Worm (Caenorhabditis elegans) whole organism, young adult: Measurements from ENCODE around the gene R04D3.2.

Source experiments
- B0261.1 ChIP-seq: sonication (generic microtip); optimal IDR thresholded peaks from 2 replicates; lab custom pipeline; 2016; ENCODE audit warnings: mild to moderate bottlenecking, missing genetic modification characterization, moderate library complexity, missing compliant biosample characterization
- C17E4.6 ChIP-seq: fragments of 200-800 bp; sonication (Bioruptor generic); IDR thresholded peaks from 2 replicates; pipeline ENCODE4 v1.3.6; 2022; ENCODE audit warnings: missing genetic modification reagents, missing genetic modification characterization, missing compliant biosample characterization
- D2030.7 ChIP-seq: fragments of 200-800 bp; sonication (Bioruptor generic); IDR thresholded peaks from 2 replicates; pipeline ENCODE4 v1.3.6; 2022; ENCODE audit warnings: missing genetic modification reagents, missing genetic modification characterization, missing compliant biosample characterization
- F23B12.7 ChIP-seq: sonication (generic microtip); optimal IDR thresholded peaks from 2 replicates; lab custom pipeline; 2017; ENCODE audit warnings: missing genetic modification characterization, mild to moderate bottlenecking, missing compliant biosample characterization, antibody characterized with exemption, moderate library complexity; ENCODE audit not compliant: insufficient read depth
- F39B2.1 ChIP-seq: fragments of 200-800 bp; sonication (Bioruptor generic); IDR thresholded peaks from 2 replicates; pipeline ENCODE4 v1.3.6; 2022; ENCODE audit warnings: missing genetic modification reagents, missing genetic modification characterization, missing compliant biosample characterization
- F49E8.2 ChIP-seq: sonication (generic microtip); optimal IDR thresholded peaks from 3 replicates; lab custom pipeline; 2017; ENCODE audit warnings: missing genetic modification characterization, mild to moderate bottlenecking, missing compliant biosample characterization, antibody characterized with exemption, moderate library complexity; ENCODE audit not compliant: insufficient read depth
- F55B11.4 ChIP-seq: sonication (generic microtip); optimal IDR thresholded peaks from 2 replicates; lab custom pipeline; 2016; ENCODE audit warnings: missing compliant biosample characterization, missing genetic modification characterization, borderline replicate concordance; ENCODE audit not compliant: insufficient read depth
- T07F8.4 ChIP-seq: sonication (generic microtip); optimal IDR thresholded peaks from 2 replicates; lab custom pipeline; 2016; ENCODE audit warnings: mild to moderate bottlenecking, missing genetic modification characterization, moderate library complexity, missing compliant biosample characterization
- Y53F4B.3 ChIP-seq: fragments of 200-800 bp; sonication (Bioruptor generic); IDR thresholded peaks from 2 replicates; pipeline ENCODE4 v1.3.6; 2022; ENCODE audit warnings: missing genetic modification reagents, missing genetic modification characterization, missing compliant biosample characterization
- Y95B8A.8 ChIP-seq: fragments of 200-800 bp; sonication (Bioruptor generic); IDR thresholded peaks from 2 replicates; pipeline ENCODE4 v1.3.6; 2022; ENCODE audit warnings: missing genetic modification reagents, missing genetic modification characterization, missing compliant biosample characterization
- ZK185.1 ChIP-seq: sonication (generic microtip); optimal IDR thresholded peaks from 2 replicates; lab custom pipeline; 2016; ENCODE audit warnings: mild to moderate bottlenecking, missing genetic modification characterization, missing compliant biosample characterization; ENCODE audit not compliant: poor library complexity, severe bottlenecking
- athp-1 ChIP-seq: sonication (generic microtip); optimal IDR thresholded peaks from 2 replicates; lab custom pipeline; 2017; ENCODE audit warnings: mild to moderate bottlenecking, missing genetic modification characterization, missing compliant biosample characterization
- attf-3 ChIP-seq: fragments of 200-800 bp; sonication (Bioruptor generic); conservative IDR thresholded peaks from 2 replicates; pipeline ENCODE4 v1.3.6; 2022; ENCODE audit warnings: missing genetic modification reagents, missing genetic modification characterization, missing compliant biosample characterization
- attf-6 ChIP-seq: fragments of 200-800 bp; sonication (Bioruptor generic); IDR thresholded peaks from 2 replicates; pipeline ENCODE4 v1.3.6; 2022; ENCODE audit warnings: missing genetic modification reagents, missing genetic modification characterization, missing compliant biosample characterization
- bed-2 ChIP-seq: fragments of 200-800 bp; sonication (Bioruptor generic); IDR thresholded peaks from 2 replicates; pipeline ENCODE4 v1.3.6; 2022; ENCODE audit warnings: missing genetic modification reagents, missing genetic modification characterization, missing compliant biosample characterization
- ccch-3 ChIP-seq: fragments of 200-800 bp; sonication (Bioruptor generic); optimal IDR thresholded peaks from 2 replicates; lab custom pipeline; 2018; ENCODE audit warnings: mild to moderate bottlenecking, missing genetic modification characterization, missing compliant biosample characterization
- cebp-1 ChIP-seq, 2 experiments: fragments of 200-800 bp in 1 of 2; sonication (Bioruptor generic) in 1 of 2; sonication (generic microtip) in 1 of 2; IDR thresholded peaks in 1 of 2; optimal IDR thresholded peaks in 1 of 2; 2 replicates each; pipeline versions ENCODE4 v1.3.6 to Lab custom; 2017 to 2022; ENCODE audit warnings: missing compliant biosample characterization in 2 of 2, missing genetic modification characterization in 2 of 2, mild to moderate bottlenecking in 1 of 2, missing genetic modification reagents in 1 of 2, moderate library complexity in 1 of 2
- cebp-2 ChIP-seq: fragments of 200-800 bp; sonication (Bioruptor generic); IDR thresholded peaks from 2 replicates; pipeline ENCODE4 v1.3.6; 2022; ENCODE audit warnings: missing genetic modification characterization, missing compliant biosample characterization
- ceh-27 ChIP-seq: fragments of 200-800 bp; sonication (Bioruptor generic); optimal IDR thresholded peaks from 2 replicates; lab custom pipeline; 2018; ENCODE audit warnings: mild to moderate bottlenecking, missing genetic modification characterization, moderate library complexity, missing compliant biosample characterization
- ceh-40 ChIP-seq: fragments of 200-800 bp; sonication (Bioruptor generic); IDR thresholded peaks from 2 replicates; pipeline ENCODE4 v1.3.6; 2022; ENCODE audit warnings: missing genetic modification characterization, missing compliant biosample characterization
- dox-1 ChIP-seq: fragments of 200-800 bp; sonication (Bioruptor generic); IDR thresholded peaks from 2 replicates; pipeline ENCODE4 v1.3.6; 2022; ENCODE audit warnings: missing genetic modification reagents, missing genetic modification characterization, missing compliant biosample characterization
- egl-18 ChIP-seq: fragments of 200-800 bp; sonication (Bioruptor generic); IDR thresholded peaks from 2 replicates; pipeline ENCODE4 v1.3.6; 2022; ENCODE audit warnings: missing genetic modification reagents, missing genetic modification characterization, missing compliant biosample characterization
- egrh-3 ChIP-seq: fragments of 200-800 bp; sonication (Bioruptor generic); IDR thresholded peaks from 2 replicates; pipeline ENCODE4 v1.3.6; 2022; ENCODE audit warnings: missing genetic modification reagents, missing genetic modification characterization, missing compliant biosample characterization
- fkh-3 ChIP-seq: sonication (generic microtip); optimal IDR thresholded peaks from 2 replicates; lab custom pipeline; 2016; ENCODE audit warnings: mild to moderate bottlenecking, missing genetic modification characterization, missing compliant biosample characterization
- gei-17 ChIP-seq: fragments of 200-800 bp; sonication (Bioruptor generic); optimal IDR thresholded peaks from 2 replicates; lab custom pipeline; 2018; ENCODE audit warnings: mild to moderate bottlenecking, missing genetic modification characterization, missing compliant biosample characterization
- hlh-26 ChIP-seq: fragments of 200-800 bp; sonication (Bioruptor generic); conservative IDR thresholded peaks from 2 replicates; pipeline ENCODE4 v1.3.6; 2022; ENCODE audit warnings: missing genetic modification reagents, missing genetic modification characterization, missing compliant biosample characterization
- hmg-1.2 ChIP-seq: fragments of 200-800 bp; sonication (Bioruptor generic); IDR thresholded peaks from 2 replicates; pipeline ENCODE4 v1.3.6; 2022; ENCODE audit warnings: missing genetic modification reagents, missing genetic modification characterization, missing compliant biosample characterization
- hrde-1 ChIP-seq: sonication (generic microtip); optimal IDR thresholded peaks from 2 replicates; lab custom pipeline; 2016; ENCODE audit warnings: missing genetic modification characterization, mild to moderate bottlenecking, missing compliant biosample characterization, moderate library complexity, missing genotype, missing genetic modification reagents, borderline replicate concordance
- let-526 ChIP-seq: fragments of 200-800 bp; sonication (Bioruptor generic); IDR thresholded peaks from 2 replicates; pipeline ENCODE4 v1.3.6; 2022; ENCODE audit warnings: missing genetic modification reagents, missing genetic modification characterization, missing compliant biosample characterization
- let-607 ChIP-seq, 2 experiments: fragments of 200-800 bp in 1 of 2; sonication (Bioruptor generic) in 1 of 2; sonication (generic microtip) in 1 of 2; optimal IDR thresholded peaks; 2 replicates each; lab custom pipeline; 2016 to 2018; ENCODE audit warnings: mild to moderate bottlenecking in 2 of 2, missing compliant biosample characterization in 2 of 2, missing genetic modification characterization in 2 of 2, moderate library complexity in 2 of 2, missing genotype in 1 of 2
- madf-3 ChIP-seq: fragments of 200-800 bp; sonication (Bioruptor generic); IDR thresholded peaks from 2 replicates; pipeline ENCODE4 v1.3.6; 2022; ENCODE audit warnings: missing genetic modification reagents, missing genetic modification characterization, missing compliant biosample characterization
- mxl-1 ChIP-seq: sonication (generic microtip); optimal IDR thresholded peaks from 2 replicates; lab custom pipeline; 2016; ENCODE audit warnings: missing genetic modification characterization, missing compliant biosample characterization
- nhr-120 ChIP-seq: fragments of 200-800 bp; sonication (Bioruptor generic); IDR thresholded peaks from 2 replicates; pipeline ENCODE4 v1.3.6; 2022; ENCODE audit warnings: missing genetic modification characterization, missing compliant biosample characterization
- nhr-179 ChIP-seq: sonication (generic microtip); optimal IDR thresholded peaks from 2 replicates; lab custom pipeline; 2016; ENCODE audit warnings: mild to moderate bottlenecking, missing genetic modification characterization, missing compliant biosample characterization
- nhr-80 ChIP-seq: sonication (generic microtip); optimal IDR thresholded peaks from 2 replicates; lab custom pipeline; 2016; ENCODE audit warnings: missing genetic modification characterization, missing compliant biosample characterization
- rec-8 ChIP-seq, 2 experiments: sonication (generic microtip); optimal IDR thresholded peaks; 2 replicates each; lab custom pipeline; 2016; ENCODE audit warnings: mild to moderate bottlenecking in 2 of 2, missing genetic modification characterization in 2 of 2, missing genetic modification reagents in 2 of 2, missing genotype in 2 of 2, missing biosample characterization in 1 of 2, missing compliant biosample characterization in 1 of 2, moderate library complexity in 1 of 2
- sptf-2 ChIP-seq: fragments of 200-800 bp; sonication (Bioruptor generic); optimal IDR thresholded peaks from 2 replicates; lab custom pipeline; 2018; ENCODE audit warnings: mild to moderate bottlenecking, missing genetic modification characterization, missing compliant biosample characterization
- tbp1 ChIP-seq: fragments of 200-800 bp; sonication (Bioruptor generic); optimal IDR thresholded peaks from 2 replicates; lab custom pipeline; 2018; ENCODE audit warnings: mild to moderate bottlenecking, missing genetic modification characterization, missing compliant biosample characterization
- tlf-1 ChIP-seq: fragments of 200-800 bp; sonication (Bioruptor generic); optimal IDR thresholded peaks from 2 replicates; lab custom pipeline; 2018; ENCODE audit warnings: mild to moderate bottlenecking, missing genetic modification characterization, missing compliant biosample characterization
- zim-3 ChIP-seq: sonication (generic microtip); optimal IDR thresholded peaks from 2 replicates; lab custom pipeline; 2017; ENCODE audit warnings: mild to moderate bottlenecking, missing genetic modification characterization, moderate library complexity, missing compliant biosample characterization
- ztf-18 ChIP-seq: sonication (generic microtip); optimal IDR thresholded peaks from 2 replicates; lab custom pipeline; 2016; ENCODE audit warnings: missing genotype, mild to moderate bottlenecking, missing genetic modification characterization, missing compliant biosample characterization
- ztf-22 ChIP-seq: fragments of 200-800 bp; sonication (Bioruptor generic); optimal IDR thresholded peaks from 2 replicates; lab custom pipeline; 2018; ENCODE audit warnings: mild to moderate bottlenecking, missing genetic modification characterization, moderate library complexity, missing compliant biosample characterization
- ztf-25 ChIP-seq: fragments of 200-800 bp; sonication (Bioruptor generic); IDR thresholded peaks from 2 replicates; pipeline ENCODE4 v1.3.6; 2022; ENCODE audit warnings: missing genetic modification reagents, missing genetic modification characterization, missing compliant biosample characterization
- ztf-26 ChIP-seq: sonication (generic microtip); optimal IDR thresholded peaks from 2 replicates; lab custom pipeline; 2017; ENCODE audit warnings: missing genetic modification characterization, missing compliant biosample characterization
- ztf-6 ChIP-seq: fragments of 200-800 bp; sonication (Bioruptor generic); IDR thresholded peaks from 2 replicates; pipeline ENCODE4 v1.3.6; 2022; ENCODE audit warnings: missing genetic modification reagents, missing genetic modification characterization, missing compliant biosample characterization

The R04D3.2 gene

ce11 chrX:13284618-13285017 is 1.8 kb downstream of the R04D3.2 start (continued):
- TF ChIP-seq nhr-179 (peak; percentile 16), dox-1 (peak; percentile 40; the same call in 1 of the 2 replicates), madf-3 (no peak), Y53F4B.3 (GFP tag; lab: Robert Waterston, UW) (no peak), F39B2.1 (GFP tag; lab: Robert Waterston, UW) (no peak), egl-18 (GFP tag; lab: Robert Waterston, UW) (no peak), let-607 (tag; optimal IDR thresholded peaks at IDR 0.05; lab: Kevin White, UChicago) (peak in 1 of 2 experiments; percentile 7), tlf-1 (GFP tag; lab: Kevin White, UChicago) (no peak), ztf-18 (tag; lab: Kevin White, UChicago) (peak; percentile 40), hrde-1 (tag; lab: Kevin White, UChicago) (peak; percentile 3)

- TF ChIP-seq athp-1 (tag; lab: Kevin White, UChicago) (no peak), cebp-1 (GFP tag; IDR thresholded peaks at IDR 0.05; lab: Robert Waterston, UW) (no peak), cebp-1 (tag; optimal IDR thresholded peaks at IDR 0.05; lab: Kevin White, UChicago) (no peak), T07F8.4 (tag; lab: Kevin White, UChicago) (no peak), zim-3 (tag; lab: Kevin White, UChicago) (no peak), dox-1 (no peak), mxl-1 (tag; lab: Kevin White, UChicago) (no peak), hlh-26 (GFP tag; lab: Robert Waterston, UW) (no peak), nhr-120 (GFP tag; lab: Robert Waterston, UW) (no peak), let-526 (GFP tag; lab: Robert Waterston, UW) (no peak), gei-17 (GFP tag; lab: Kevin White, UChicago) (no peak), ztf-22 (GFP tag; lab: Kevin White, UChicago) (no peak), bed-2 (no peak), attf-3 (GFP tag; lab: Robert Waterston, UW) (no peak), egrh-3 (GFP tag; lab: Robert Waterston, UW) (no peak), Y95B8A.8 (GFP tag; lab: Robert Waterston, UW) (no peak), fkh-3 (tag; lab: Kevin White, UChicago) (no peak), ztf-6 (GFP tag; lab: Robert Waterston, UW) (no peak), ztf-25 (GFP tag; lab: Robert Waterston, UW) (no peak), C17E4.6 (GFP tag; lab: Robert Waterston, UW) (no peak)
These were observed 2.3 kb downstream of the R04D3.2 start, which contains the start of gene cyp-14A4 for ce11 chrX:13284091-13284490. Gene cyp-14A4, minus strand, starts transcription at chrX:13284197.

ce11 chrX:13283462-13283861 is 3.0 kb downstream of the R04D3.2 start:
- TF ChIP-seq D2030.7 (peak; percentile 79), nhr-80 (peak; percentile 4), ztf-26 (tag; lab: Kevin White, UChicago) (peak; percentile 16), B0261.1 (tag; lab: Kevin White, UChicago) (peak; percentile 83), ztf-18 (tag; lab: Kevin White, UChicago) (peak; percentile 65), hmg-1.2 (GFP tag; lab: Robert Waterston, UW) (peak; percentile 65), rec-8 (tag; optimal IDR thresholded peaks at IDR 0.05; lab: Kevin White, UChicago) (peak; percentile 58 to 76), sptf-2 (no peak), F55B11.4 (no peak), ZK185.1 (tag; lab: Kevin White, UChicago) (peak; percentile 48), tbp1 (peak; percentile 92), attf-6 (no peak), F49E8.2 (no peak), ccch-3 (GFP tag; lab: Kevin White, UChicago) (peak; percentile 18), T07F8.4 (tag; lab: Kevin White, UChicago) (peak; percentile 63), F23B12.7 (tag; lab: Kevin White, UChicago) (peak; percentile 43), cebp-2 (no peak), egrh-3 (GFP tag; lab: Robert Waterston, UW) (0 out of 2 replicates have a peak, but pooled peaks have one; percentile 13), ceh-40 (GFP tag; lab: Robert Waterston, UW) (0 out of 2 replicates have a peak, but pooled peaks have one; percentile 27), ceh-27 (GFP tag; lab: Kevin White, UChicago) (peak; percentile 1)
